Fruit fly (Drosophila melanogaster): ENCODE measurements around the gene Gtpx.

dm6 chr3L:3329763-3330162 lies 3.7 kb downstream of the Gtpx start, which contains the start of gene CG14961:
- TF ChIP-seq Hey (tag; optimal IDR thresholded peaks at IDR 0.05) (no peak), CG34224 (GFP tag; IDR thresholded peaks at IDR 0.05; ENCODE audit: partially characterized antibody) (no peak), her (GFP tag; optimal IDR thresholded peaks at IDR 0.05) (no peak), sob (GFP tag; IDR thresholded peaks at IDR 0.05) (no peak), CG5953 (GFP tag; IDR thresholded peaks at IDR 0.05) (no peak), grn (GFP tag; optimal IDR thresholded peaks at IDR 0.05) (no peak), CkIIα-i1 (GFP tag; IDR thresholded peaks at IDR 0.05) (no peak), CG10431 (GFP tag; optimal IDR thresholded peaks at IDR 0.05) (no peak), CG11093 (GFP tag; IDR thresholded peaks at IDR 0.05) (no peak), Elba2 (GFP tag; optimal IDR thresholded peaks at IDR 0.05) (no peak)
